Worm (Caenorhabditis elegans): Measurements from ENCODE around the gene rpl-25.1.

rpl-25.1 gene

ce11 chrX:4718114-4718513 lies 3.1 kb downstream of the rpl-25.1 start:
- peak; percentile 64 for TF ChIP-seq fkh-10 (GFP tag; optimal IDR thresholded peaks at IDR 0.05)
- no peak for TF ChIP-seq fos-1 (tag; optimal IDR thresholded peaks at IDR 0.05)

ce11 chrX:4720603-4721529 lies 5.9 kb downstream of the rpl-25.1 start, which contains the start of gene F55D10.4:
Gene F55D10.4, minus strand, starts transcription at chrX:4720653.
- no peak for TF ChIP-seq elt-2 (tag; optimal IDR thresholded peaks at IDR 0.05)
- TF ChIP-seq nfya-1 (tag; optimal IDR thresholded peaks at IDR 0.05; ENCODE audit: insufficient read depth): peak; percentile 12
- peak; percentile 6 for TF ChIP-seq hmg-11 (tag; optimal IDR thresholded peaks at IDR 0.05)
- TF ChIP-seq ztf-4 (tag; optimal IDR thresholded peaks at IDR 0.05): no peak

- TF ChIP-seq nhr-237 (tag; optimal IDR thresholded peaks at IDR 0.05) (no peak), ama-1 (optimal IDR thresholded peaks at IDR 0.05) (no peak), mml-1 (tag; optimal IDR thresholded peaks at IDR 0.05) (no peak), nhr-11 (tag; optimal IDR thresholded peaks at IDR 0.05) (no peak), ceh-9 (tag; optimal IDR thresholded peaks at IDR 0.05) (no peak), nhr-76 (tag; optimal IDR thresholded peaks at IDR 0.05) (no peak), jun-1 (tag; optimal IDR thresholded peaks at IDR 0.05) (no peak), nhr-67 (tag; optimal IDR thresholded peaks at IDR 0.05) (no peak), nhr-25 (tag; optimal IDR thresholded peaks at IDR 0.05) (no peak), lin-39 (tag; optimal IDR thresholded peaks at IDR 0.05) (no peak), hmg-11 (tag; optimal IDR thresholded peaks at IDR 0.05) (no peak)
Measured at ce11 chrX:4727388-4727787, 12.4 kb downstream of the rpl-25.1 start, which contains the start of gene acc-3. Gene acc-3, minus strand, starts transcription at chrX:4727488.

- TF ChIP-seq ZK546.5 (tag; optimal IDR thresholded peaks at IDR 0.05): no peak
- TF ChIP-seq lin-15B (tag; optimal IDR thresholded peaks at IDR 0.05): no peak
- no peak for TF ChIP-seq nhr-28 (tag; optimal IDR thresholded peaks at IDR 0.05)
- no peak for TF ChIP-seq egl-5 (tag; optimal IDR thresholded peaks at IDR 0.05)
- TF ChIP-seq nhr-76 (tag; optimal IDR thresholded peaks at IDR 0.05): no peak
- no peak for TF ChIP-seq ceh-28 (tag; optimal IDR thresholded peaks at IDR 0.05)
- no peak for TF ChIP-seq ztf-4 (tag; optimal IDR thresholded peaks at IDR 0.05)
- no peak for TF ChIP-seq tbx-2 (tag; optimal IDR thresholded peaks at IDR 0.05)
- TF ChIP-seq ceh-82 (tag; optimal IDR thresholded peaks at IDR 0.05): no peak
- TF ChIP-seq eor-1 (tag; optimal IDR thresholded peaks at IDR 0.05): no peak
- no peak for TF ChIP-seq mdl-1 (tag; optimal IDR thresholded peaks at IDR 0.05)
- no peak for TF ChIP-seq sea-2 (GFP tag; optimal IDR thresholded peaks at IDR 0.05)
- no peak for TF ChIP-seq fkh-2 (tag; optimal IDR thresholded peaks at IDR 0.05)
- TF ChIP-seq nhr-43 (tag; optimal IDR thresholded peaks at IDR 0.05; ENCODE audit: poor library complexity, severe bottlenecking): no peak
- TF ChIP-seq fos-1 (tag; optimal IDR thresholded peaks at IDR 0.05): no peak
- no peak for TF ChIP-seq fkh-10 (GFP tag; optimal IDR thresholded peaks at IDR 0.05)
- TF ChIP-seq lsy-12 (tag; optimal IDR thresholded peaks at IDR 0.05): no peak
- no peak for TF ChIP-seq daf-12 (tag; optimal IDR thresholded peaks at IDR 0.05)
Measured at ce11 chrX:4732752-4733151, 17.8 kb downstream of the rpl-25.1 start, which contains the start of gene aman-1. Gene aman-1, plus strand, starts transcription at chrX:4733095.

ce11 chrX:4740630-4741029 lies 25.7 kb downstream of the rpl-25.1 start:
- TF ChIP-seq nhr-76 (tag; optimal IDR thresholded peaks at IDR 0.05): no peak
- peak; percentile 5 for TF ChIP-seq mdl-1 (tag; optimal IDR thresholded peaks at IDR 0.05)

ce11 chrX:4742285-4742684 lies 27.3 kb downstream of the rpl-25.1 start:
- TF ChIP-seq nhr-12 (tag; optimal IDR thresholded peaks at IDR 0.05): no peak
- no peak for TF ChIP-seq nhr-77 (tag; optimal IDR thresholded peaks at IDR 0.05)
- peak; percentile 32 for TF ChIP-seq lin-39 (tag; optimal IDR thresholded peaks at IDR 0.05)

Data from whole organism, L3 larva.